Worm (Caenorhabditis elegans) whole organism, young adult: ENCODE results near the gene gst-28.

ENCODE experiments used
- C06A6.2 ChIP-seq: fragments of 200-800 bp; sonication (Bioruptor generic); conservative IDR thresholded peaks from 2 replicates; pipeline ENCODE4 v1.3.6; 2022; ENCODE audit warnings: missing genetic modification characterization, missing compliant biosample characterization
- D2030.7 ChIP-seq: fragments of 200-800 bp; sonication (Bioruptor generic); IDR thresholded peaks from 2 replicates; pipeline ENCODE4 v1.3.6; 2022; ENCODE audit warnings: missing genetic modification reagents, missing genetic modification characterization, missing compliant biosample characterization
- F10E7.11 ChIP-seq: sonication (generic microtip); optimal IDR thresholded peaks from 2 replicates; lab custom pipeline; 2017; ENCODE audit warnings: mild to moderate bottlenecking, missing genetic modification characterization, moderate library complexity, missing compliant biosample characterization
- F52B5.7 ChIP-seq: sonication (generic microtip); optimal IDR thresholded peaks from 2 replicates; lab custom pipeline; 2016; ENCODE audit warnings: mild to moderate bottlenecking, missing genetic modification characterization, missing compliant biosample characterization
- K12H6.12 ChIP-seq: fragments of 200-800 bp; sonication (Bioruptor generic); optimal IDR thresholded peaks from 2 replicates; lab custom pipeline; 2018; ENCODE audit warnings: mild to moderate bottlenecking, missing genetic modification characterization, missing compliant biosample characterization
- Y53F4B.3 ChIP-seq: fragments of 200-800 bp; sonication (Bioruptor generic); IDR thresholded peaks from 2 replicates; pipeline ENCODE4 v1.3.6; 2022; ENCODE audit warnings: missing genetic modification reagents, missing genetic modification characterization, missing compliant biosample characterization
- Y53G8AR.9 ChIP-seq: fragments of 200-800 bp; sonication (Bioruptor generic); conservative IDR thresholded peaks from 2 replicates; pipeline ENCODE4 v1.3.6; 2022; ENCODE audit warnings: missing genetic modification reagents, missing genetic modification characterization, missing compliant biosample characterization
- ZK185.1 ChIP-seq: sonication (generic microtip); optimal IDR thresholded peaks from 2 replicates; lab custom pipeline; 2016; ENCODE audit warnings: mild to moderate bottlenecking, missing genetic modification characterization, missing compliant biosample characterization; ENCODE audit not compliant: poor library complexity, severe bottlenecking
- akir-1 ChIP-seq: fragments of 200-800 bp; sonication (Bioruptor generic); optimal IDR thresholded peaks from 2 replicates; lab custom pipeline; 2018; ENCODE audit warnings: mild to moderate bottlenecking, missing genetic modification characterization, moderate library complexity, missing compliant biosample characterization
- atf-7 ChIP-seq: sonication (generic microtip); optimal IDR thresholded peaks from 2 replicates; lab custom pipeline; 2017; ENCODE audit warnings: mild to moderate bottlenecking, missing genetic modification characterization, missing compliant biosample characterization
- cebp-1 ChIP-seq, 2 experiments: fragments of 200-800 bp in 1 of 2; sonication (Bioruptor generic) in 1 of 2; sonication (generic microtip) in 1 of 2; IDR thresholded peaks in 1 of 2; optimal IDR thresholded peaks in 1 of 2; 2 replicates each; pipeline versions ENCODE4 v1.3.6 to Lab custom; 2017 to 2022; ENCODE audit warnings: missing compliant biosample characterization in 2 of 2, missing genetic modification characterization in 2 of 2, mild to moderate bottlenecking in 1 of 2, missing genetic modification reagents in 1 of 2, moderate library complexity in 1 of 2
- cebp-2 ChIP-seq: fragments of 200-800 bp; sonication (Bioruptor generic); IDR thresholded peaks from 2 replicates; pipeline ENCODE4 v1.3.6; 2022; ENCODE audit warnings: missing genetic modification characterization, missing compliant biosample characterization
- ceh-27 ChIP-seq: fragments of 200-800 bp; sonication (Bioruptor generic); optimal IDR thresholded peaks from 2 replicates; lab custom pipeline; 2018; ENCODE audit warnings: mild to moderate bottlenecking, missing genetic modification characterization, moderate library complexity, missing compliant biosample characterization
- ceh-79 ChIP-seq: sonication (generic microtip); optimal IDR thresholded peaks from 2 replicates; lab custom pipeline; 2017; ENCODE audit warnings: mild to moderate bottlenecking, missing genetic modification characterization, missing compliant biosample characterization
- chd-7 ChIP-seq: sonication (generic microtip); optimal IDR thresholded peaks from 2 replicates; lab custom pipeline; 2016; ENCODE audit warnings: mild to moderate bottlenecking, missing genetic modification characterization, moderate library complexity, missing compliant biosample characterization
- dpl-1 ChIP-seq: fragments of 150-350 bp; optimal IDR thresholded peaks from 2 replicates; lab custom pipeline; 2014; ENCODE audit warnings: missing biosample characterization, missing genetic modification reagents, missing genetic modification characterization
- ekl-4 ChIP-seq: fragments of 200-800 bp; sonication (Bioruptor generic); IDR thresholded peaks from 2 replicates; pipeline ENCODE4 v1.3.6; 2022; ENCODE audit warnings: missing genetic modification reagents, missing genetic modification characterization, missing compliant biosample characterization
- ets-4 ChIP-seq: fragments of 200-800 bp; sonication (Bioruptor generic); optimal IDR thresholded peaks from 2 replicates; lab custom pipeline; 2018; ENCODE audit warnings: mild to moderate bottlenecking, missing genetic modification characterization, missing compliant biosample characterization
- hlh-12 ChIP-seq: sonication (generic microtip); optimal IDR thresholded peaks from 2 replicates; lab custom pipeline; 2016; ENCODE audit warnings: missing genetic modification characterization, missing compliant biosample characterization
- hmg-1.2 ChIP-seq: fragments of 200-800 bp; sonication (Bioruptor generic); IDR thresholded peaks from 2 replicates; pipeline ENCODE4 v1.3.6; 2022; ENCODE audit warnings: missing genetic modification reagents, missing genetic modification characterization, missing compliant biosample characterization
- lag-1 ChIP-seq: fragments of 200-800 bp; sonication (Bioruptor generic); IDR thresholded peaks from 2 replicates; pipeline ENCODE4 v1.3.6; 2022; ENCODE audit warnings: missing genetic modification reagents, missing genetic modification characterization, missing compliant biosample characterization
- let-607 ChIP-seq, 2 experiments: fragments of 200-800 bp in 1 of 2; sonication (Bioruptor generic) in 1 of 2; sonication (generic microtip) in 1 of 2; optimal IDR thresholded peaks; 2 replicates each; lab custom pipeline; 2016 to 2018; ENCODE audit warnings: mild to moderate bottlenecking in 2 of 2, missing compliant biosample characterization in 2 of 2, missing genetic modification characterization in 2 of 2, moderate library complexity in 2 of 2, missing genotype in 1 of 2
- lsl-1 ChIP-seq: fragments of 200-800 bp; sonication (Bioruptor generic); optimal IDR thresholded peaks from 2 replicates; lab custom pipeline; 2018; ENCODE audit warnings: mild to moderate bottlenecking, missing genetic modification characterization, moderate library complexity, missing compliant biosample characterization
- lsy-27 ChIP-seq: sonication (generic microtip); optimal IDR thresholded peaks from 2 replicates; lab custom pipeline; 2017; ENCODE audit warnings: missing genetic modification characterization, mild to moderate bottlenecking, missing compliant biosample characterization, antibody characterized with exemption, missing genotype, borderline replicate concordance; ENCODE audit not compliant: insufficient read depth
- madf-10 ChIP-seq: sonication (generic microtip); optimal IDR thresholded peaks from 2 replicates; lab custom pipeline; 2016; ENCODE audit warnings: mild to moderate bottlenecking, missing genetic modification characterization, missing compliant biosample characterization
- madf-8 ChIP-seq: fragments of 200-800 bp; sonication (Bioruptor generic); conservative IDR thresholded peaks from 2 replicates; pipeline ENCODE4 v1.3.6; 2022; ENCODE audit warnings: missing genetic modification reagents, missing genetic modification characterization, missing compliant biosample characterization
- mel-28 ChIP-seq: sonication (generic microtip); optimal IDR thresholded peaks from 2 replicates; lab custom pipeline; 2016; ENCODE audit warnings: borderline replicate concordance, mild to moderate bottlenecking, missing genetic modification characterization, missing compliant biosample characterization
- nfya-1 ChIP-seq: sonication (generic microtip); optimal IDR thresholded peaks from 2 replicates; lab custom pipeline; 2017; ENCODE audit warnings: antibody characterized with exemption, missing compliant biosample characterization, missing genetic modification characterization, borderline replicate concordance; ENCODE audit not compliant: insufficient read depth
- nhr-179 ChIP-seq: sonication (generic microtip); optimal IDR thresholded peaks from 2 replicates; lab custom pipeline; 2016; ENCODE audit warnings: mild to moderate bottlenecking, missing genetic modification characterization, missing compliant biosample characterization
- nhr-90 ChIP-seq: sonication (generic microtip); optimal IDR thresholded peaks from 2 replicates; lab custom pipeline; 2016; ENCODE audit warnings: missing genotype, mild to moderate bottlenecking, missing genetic modification characterization, missing compliant biosample characterization
- sea-2 ChIP-seq: fragments of 200-800 bp; sonication (Bioruptor generic); IDR thresholded peaks from 2 replicates; pipeline ENCODE4 v1.3.6; 2022; ENCODE audit warnings: missing genetic modification characterization, missing compliant biosample characterization
- snpc-1.1 ChIP-seq: sonication (generic microtip); optimal IDR thresholded peaks from 2 replicates; lab custom pipeline; 2017; ENCODE audit warnings: missing genetic modification characterization, mild to moderate bottlenecking, missing compliant biosample characterization, antibody characterized with exemption, moderate library complexity, missing genotype, missing genetic modification reagents; ENCODE audit not compliant: insufficient read depth
- snpc-1.3 ChIP-seq: sonication (generic microtip); optimal IDR thresholded peaks from 2 replicates; lab custom pipeline; 2017; ENCODE audit warnings: missing genetic modification characterization, mild to moderate bottlenecking, missing compliant biosample characterization, antibody characterized with exemption, moderate library complexity, missing genotype, missing genetic modification reagents; ENCODE audit not compliant: insufficient read depth
- snpc-3.4 ChIP-seq: sonication (generic microtip); optimal IDR thresholded peaks from 2 replicates; lab custom pipeline; 2017; ENCODE audit warnings: missing genetic modification characterization, mild to moderate bottlenecking, missing compliant biosample characterization, antibody characterized with exemption, moderate library complexity, missing genotype, missing genetic modification reagents
- sptf-2 ChIP-seq: fragments of 200-800 bp; sonication (Bioruptor generic); optimal IDR thresholded peaks from 2 replicates; lab custom pipeline; 2018; ENCODE audit warnings: mild to moderate bottlenecking, missing genetic modification characterization, missing compliant biosample characterization
- tbp1 ChIP-seq: fragments of 200-800 bp; sonication (Bioruptor generic); optimal IDR thresholded peaks from 2 replicates; lab custom pipeline; 2018; ENCODE audit warnings: mild to moderate bottlenecking, missing genetic modification characterization, missing compliant biosample characterization
- unc-130 ChIP-seq: sonication (generic microtip); optimal IDR thresholded peaks from 2 replicates; lab custom pipeline; 2016; ENCODE audit warnings: missing genetic modification reagents, missing genetic modification characterization, missing compliant biosample characterization
- unc-62 ChIP-seq: fragments of 150-350 bp; optimal IDR thresholded peaks from 2 replicates; lab custom pipeline; 2014; ENCODE audit warnings: missing biosample characterization, missing genetic modification reagents, missing genetic modification characterization
- ztf-26 ChIP-seq: sonication (generic microtip); optimal IDR thresholded peaks from 2 replicates; lab custom pipeline; 2017; ENCODE audit warnings: missing genetic modification characterization, missing compliant biosample characterization
- ztf-28 ChIP-seq: fragments of 200-800 bp; sonication (Bioruptor generic); IDR thresholded peaks from 2 replicates; pipeline ENCODE4 v1.3.6; 2022; ENCODE audit warnings: missing genetic modification reagents, missing genetic modification characterization, missing compliant biosample characterization

Gene gst-28

ce11 chrII:15178494-15178893 is 11.1 kb upstream of the gst-28 start, which contains the start of gene gst-32:
gst-32 (minus strand) TSS chrII:15178594.
- TF ChIP-seq D2030.7 (GFP tag; lab: Robert Waterston, UW) (0 out of 2 replicates have a peak, but pooled peaks have one; percentile 23), ceh-79 (no peak)
- TF ChIP-seq, all 124 proteins: peak for 1

- TF ChIP-seq dpl-1 (GFP tag; lab: Kevin White, UChicago), result no peak
- no peak for TF ChIP-seq snpc-1.3 (tag; lab: Kevin White, UChicago)
- TF ChIP-seq ekl-4, result no peak
- no peak for TF ChIP-seq sptf-2
- no peak for TF ChIP-seq ZK185.1
- no peak for TF ChIP-seq madf-8 (GFP tag; lab: Robert Waterston, UW)
- TF ChIP-seq chd-7 (tag; lab: Kevin White, UChicago), result no peak
- no peak for TF ChIP-seq snpc-1.1 (tag; lab: Kevin White, UChicago)
- TF ChIP-seq cebp-2 (GFP tag; lab: Robert Waterston, UW), result no peak
- no peak for TF ChIP-seq ets-4 (GFP tag; lab: Kevin White, UChicago)
- TF ChIP-seq F10E7.11, result no peak
- no peak for TF ChIP-seq nhr-90
- TF ChIP-seq madf-10 (tag; lab: Kevin White, UChicago), result no peak
- TF ChIP-seq snpc-3.4 (tag; lab: Kevin White, UChicago), result no peak
- TF ChIP-seq lsy-27, result no peak
- no peak for TF ChIP-seq C06A6.2 (GFP tag; lab: Robert Waterston, UW)
- TF ChIP-seq lag-1 (GFP tag; lab: Robert Waterston, UW), result no peak
- no peak for TF ChIP-seq F52B5.7 (tag; lab: Kevin White, UChicago)
Observed at ce11 chrII:15175643-15176042, 8.3 kb upstream of the gst-28 start, which contains the start of gene Y53F4B.36. Y53F4B.36 (plus strand) TSS chrII:15175943.

ce11 chrII:15174915-15175548 is 7.7 kb upstream of the gst-28 start, which contains the start of gene gst-31:
gst-31 (minus strand) TSS chrII:15174965.
- TF ChIP-seq hlh-12 (no peak), lsl-1 (GFP tag; lab: Kevin White, UChicago) (no peak), madf-10 (tag; lab: Kevin White, UChicago) (no peak)
- TF ChIP-seq, all 124 proteins: peak for 0

DNA sequence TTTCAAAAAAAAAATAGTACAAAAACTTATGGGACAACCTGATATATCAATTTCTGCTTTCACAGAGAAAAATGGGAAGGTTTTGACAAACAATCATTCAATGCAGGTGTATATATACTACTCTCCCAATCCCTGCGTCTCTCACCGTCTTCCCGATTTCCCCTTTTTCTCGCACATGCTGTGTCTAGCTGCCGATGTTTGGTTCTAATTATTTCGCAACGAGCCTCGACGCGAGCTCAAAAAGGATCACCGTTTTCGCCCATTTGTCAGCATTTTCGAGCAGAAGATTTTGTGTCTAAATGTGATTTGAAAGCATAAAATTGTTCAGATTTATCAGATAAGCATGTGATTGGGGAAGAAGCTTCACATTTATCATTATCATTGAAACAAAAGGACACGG is 5.8 kb upstream of the gst-28 start:
- TF ChIP-seq sea-2 (GFP tag; lab: Robert Waterston, UW) (no peak), nfya-1 (no peak), ceh-27 (no peak), ztf-28 (GFP tag; lab: Robert Waterston, UW) (no peak), hlh-12 (no peak), let-607 (tag; optimal IDR thresholded peaks at IDR 0.05; lab: Kevin White, UChicago) (no peak), ztf-26 (tag; lab: Kevin White, UChicago) (no peak), Y53G8AR.9 (GFP tag; lab: Robert Waterston, UW) (no peak), mel-28 (tag; lab: Kevin White, UChicago) (no peak), akir-1 (GFP tag; lab: Kevin White, UChicago) (no peak), nhr-179 (tag; lab: Kevin White, UChicago) (no peak), unc-130 (GFP tag; lab: Kevin White, UChicago) (no peak), chd-7 (tag; lab: Kevin White, UChicago) (no peak), K12H6.12 (no peak), unc-62 (GFP tag; lab: Kevin White, UChicago) (no peak), F10E7.11 (no peak), cebp-1 (GFP tag; IDR thresholded peaks at IDR 0.05; lab: Robert Waterston, UW) (peak; percentile 90), cebp-1 (tag; optimal IDR thresholded peaks at IDR 0.05; lab: Kevin White, UChicago) (peak; percentile 97), Y53F4B.3 (no peak), atf-7 (tag; lab: Kevin White, UChicago) (no peak), tbp1 (GFP tag; lab: Kevin White, UChicago) (peak; percentile 2), sptf-2 (no peak), hmg-1.2 (GFP tag; lab: Robert Waterston, UW) (peak; percentile 47; the same call in 1 of the 2 replicates), lsy-27 (no peak)
